Fruit fly (Drosophila melanogaster) whole organism, wandering third instar larva: ENCODE measurements around the gene Tim17a1.

Experiments used
- Abd-B ChIP-seq: fragments of >200 bp; optimal IDR thresholded peaks from 2 replicates; lab custom pipeline; 2017; ENCODE audit warnings: missing biosample characterization, missing genetic modification characterization
- Dif ChIP-seq: fragments of 200-275, 200-300 bp; sonication (Bioruptor generic); optimal IDR thresholded peaks from 2 replicates; lab custom pipeline; 2018; ENCODE audit warnings: missing biosample characterization, missing genetic modification characterization; ENCODE audit not compliant: partially characterized antibody
- Hnf4 ChIP-seq: fragments of 200-800 bp; sonication (Bioruptor generic); optimal IDR thresholded peaks from 2 replicates; lab custom pipeline; 2016; ENCODE audit warnings: missing biosample characterization, mild to moderate bottlenecking, missing genetic modification characterization
- Hr78 ChIP-seq: fragments of >200 bp; optimal IDR thresholded peaks from 2 replicates; lab custom pipeline; 2017; ENCODE audit warnings: missing biosample characterization, missing genetic modification characterization
- Jra ChIP-seq: sonication (Bioruptor generic); optimal IDR thresholded peaks from 2 replicates; lab custom pipeline; 2016; ENCODE audit warnings: missing biosample characterization, missing genetic modification characterization
- Myc ChIP-seq: fragments of >200 bp; optimal IDR thresholded peaks from 2 replicates; lab custom pipeline; 2017
- OdsH ChIP-seq: fragments of 200-800 bp; sonication (Bioruptor generic); optimal IDR thresholded peaks from 2 replicates; lab custom pipeline; 2016; ENCODE audit warnings: missing biosample characterization, mild to moderate bottlenecking, missing genetic modification characterization
- br ChIP-seq: fragments of 200-800 bp; sonication (Bioruptor generic); optimal IDR thresholded peaks from 2 replicates; lab custom pipeline; 2016; ENCODE audit warnings: missing biosample characterization, missing genetic modification characterization
- foxo ChIP-seq, 2 experiments: fragments of 200-800 bp; sonication (Bioruptor generic); optimal IDR thresholded peaks; 2 replicates in 1 of 2; 3 replicates in 1 of 2; lab custom pipeline; 2016 to 2017; ENCODE audit warnings: missing biosample characterization in 2 of 2, missing genetic modification characterization in 2 of 2
- fru ChIP-seq: fragments of 200-800 bp; sonication (Bioruptor generic); optimal IDR thresholded peaks from 3 replicates; lab custom pipeline; 2016; ENCODE audit warnings: missing biosample characterization, mild to moderate bottlenecking, missing genetic modification characterization
- h ChIP-seq: fragments of 200-800 bp; sonication (Bioruptor generic); optimal IDR thresholded peaks from 3 replicates; lab custom pipeline; 2016; ENCODE audit warnings: missing biosample characterization, mild to moderate bottlenecking, missing genetic modification characterization
- lola ChIP-seq: fragments of >200 bp; optimal IDR thresholded peaks from 2 replicates; lab custom pipeline; 2017; ENCODE audit warnings: missing biosample characterization, missing genetic modification characterization
- psq ChIP-seq: fragments of 200-800 bp; sonication (Bioruptor generic); optimal IDR thresholded peaks from 3 replicates; lab custom pipeline; 2017; ENCODE audit warnings: missing biosample characterization, mild to moderate bottlenecking, missing genetic modification characterization, moderate library complexity
- usp ChIP-seq: fragments of >200 bp; optimal IDR thresholded peaks from 2 replicates; lab custom pipeline; 2017; ENCODE audit warnings: missing biosample characterization, missing genetic modification characterization

DNA sequence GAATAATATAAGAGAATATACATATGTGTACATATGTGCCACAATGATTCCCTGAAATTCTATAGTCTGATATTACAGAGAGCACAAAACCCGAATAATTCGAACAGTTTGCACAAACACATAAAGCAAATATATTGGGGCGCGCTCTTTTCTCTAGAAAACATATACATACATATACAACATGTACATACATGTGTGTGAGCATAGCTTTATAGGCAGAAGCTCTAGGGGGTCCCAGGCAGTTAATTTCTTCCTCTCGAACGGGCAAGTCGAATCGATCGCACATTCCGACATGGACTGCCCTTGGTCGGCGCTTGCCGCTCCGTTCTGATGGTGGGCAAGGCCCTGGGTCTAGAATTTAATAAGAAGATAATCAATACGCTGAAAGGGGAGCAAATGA is 8.3 kb upstream of the Tim17a1 start, which contains the start of gene GstD3:
- no peak for TF ChIP-seq Abd-B (GFP tag; lab: Kevin White, UChicago)
- no peak for TF ChIP-seq foxo (GFP tag; optimal IDR thresholded peaks at IDR 0.05; lab: Kevin White, UChicago)
- TF ChIP-seq OdsH (GFP tag; lab: Kevin White, UChicago) = no peak
- TF ChIP-seq lola (GFP tag; lab: Kevin White, UChicago) = no peak
- TF ChIP-seq usp (GFP tag; lab: Kevin White, UChicago) = no peak
- no peak for TF ChIP-seq Hr78 (GFP tag; lab: Kevin White, UChicago)
- no peak for TF ChIP-seq psq (GFP tag; lab: Kevin White, UChicago)
- no peak for TF ChIP-seq fru (GFP tag; lab: Kevin White, UChicago)
- TF ChIP-seq Myc (lab: Kevin White, UChicago) = no peak
- TF ChIP-seq br (GFP tag; lab: Kevin White, UChicago) = no peak
- no peak for TF ChIP-seq Hnf4
- no peak for TF ChIP-seq h
- TF ChIP-seq Jra (GFP tag; lab: Kevin White, UChicago) = no peak
- TF ChIP-seq Dif (GFP tag; lab: Kevin White, UChicago) = no peak
